Fruit fly (Drosophila melanogaster) S2 (cell line): ENCODE measurements around the gene mop.

Experiments used
- CG8478 ChIP-seq: fragments of >200 bp; optimal IDR thresholded peaks from 2 replicates; lab custom pipeline; 2018
- CTCF ChIP-seq, 2 experiments: fragments of >200 bp; optimal IDR thresholded peaks; 2 replicates each; lab custom pipeline; 2018

mop gene

dm6 chr3L:14757464-14758384 lies 18.2 kb downstream of the mop start, which contains the start of gene CG42507:
Gene CG42507 (minus strand): TSS chr3L:14757962.
- TF ChIP-seq CTCF (optimal IDR thresholded peaks at IDR 0.05; lab: Kevin White, UChicago): no peak
- TF ChIP-seq CG8478 (lab: Kevin White, UChicago): no peak

dm6 chr3L:14756724-14757463 lies 19.0 kb downstream of the mop start:
- no peak for TF ChIP-seq CG8478 (lab: Kevin White, UChicago)
- TF ChIP-seq CTCF (optimal IDR thresholded peaks at IDR 0.05; lab: Kevin White, UChicago): peak in 1 of 2 experiments; percentile 9

- TF ChIP-seq CTCF (optimal IDR thresholded peaks at IDR 0.05; lab: Kevin White, UChicago) (no peak), CG8478 (lab: Kevin White, UChicago) (no peak)
Measured at dm6 chr3L:14755951-14756723, 19.8 kb downstream of the mop start.

dm6 chr3L:14755046-14755643 lies 20.8 kb downstream of the mop start:
- no peak for TF ChIP-seq CG8478 (lab: Kevin White, UChicago)
- no peak for TF ChIP-seq CTCF (optimal IDR thresholded peaks at IDR 0.05; lab: Kevin White, UChicago)

dm6 chr3L:14752816-14753215 lies 23.1 kb downstream of the mop start:
- TF ChIP-seq CG8478 (lab: Kevin White, UChicago) (no peak), CTCF (optimal IDR thresholded peaks at IDR 0.05; lab: Kevin White, UChicago) (no peak)

dm6 chr3L:14751056-14751671 lies 24.8 kb downstream of the mop start:
- no peak for TF ChIP-seq CTCF (optimal IDR thresholded peaks at IDR 0.05; lab: Kevin White, UChicago)
- TF ChIP-seq CG8478 (lab: Kevin White, UChicago): no peak

dm6 chr3L:14743106-14743692 lies 32.7 kb downstream of the mop start:
- TF ChIP-seq CG8478 (lab: Kevin White, UChicago) (no peak), CTCF (optimal IDR thresholded peaks at IDR 0.05; lab: Kevin White, UChicago) (no peak)

- no peak for TF ChIP-seq CG8478 (lab: Kevin White, UChicago)
- TF ChIP-seq CTCF (optimal IDR thresholded peaks at IDR 0.05; lab: Kevin White, UChicago): no peak
Measured at dm6 chr3L:14733417-14733816, 42.5 kb downstream of the mop start, which contains the start of gene CG13471. Gene CG13471 (minus strand): TSS chr3L:14733517.

- TF ChIP-seq CTCF (optimal IDR thresholded peaks at IDR 0.05; lab: Kevin White, UChicago) (no peak), CG8478 (lab: Kevin White, UChicago) (no peak)
Measured at dm6 chr3L:14731790-14732189, 44.1 kb downstream of the mop start.

- TF ChIP-seq CG8478 (lab: Kevin White, UChicago): no peak
Measured at dm6 chr3L:14728460-14728859, 47.5 kb downstream of the mop start, which contains the start of gene CG13473. Gene CG13473 (plus strand): TSS chr3L:14728760.
